Worm (Caenorhabditis elegans) whole organism, L2 larva: ENCODE measurements around the gene srd-32.

ENCODE experiments used
- ama-1 ChIP-seq: fragments of 150-350 bp; optimal IDR thresholded peaks from 2 replicates; lab custom pipeline; 2018; ENCODE audit warnings: inconsistent platforms
- ceh-16 ChIP-seq: fragments of 150-350 bp; optimal IDR thresholded peaks from 2 replicates; lab custom pipeline; 2014; ENCODE audit warnings: missing biosample characterization, missing genetic modification characterization
- dmd-4 ChIP-seq: sonication (generic microtip); optimal IDR thresholded peaks from 2 replicates; lab custom pipeline; 2017; ENCODE audit warnings: missing biosample characterization, missing genetic modification characterization
- fos-1 ChIP-seq: fragments of 150-350 bp; optimal IDR thresholded peaks from 2 replicates; lab custom pipeline; 2014; ENCODE audit warnings: missing biosample characterization, missing genetic modification characterization
- mdl-1 ChIP-seq, 2 experiments: fragments of 150-350 bp in 1 of 2; sonication (generic microtip) in 1 of 2; optimal IDR thresholded peaks; 2 replicates each; lab custom pipeline; 2017; ENCODE audit warnings: missing biosample characterization in 2 of 2, missing genetic modification characterization in 2 of 2
- nhr-11 ChIP-seq: fragments of 150-350 bp; optimal IDR thresholded peaks from 2 replicates; lab custom pipeline; 2014; ENCODE audit warnings: missing biosample characterization, missing genetic modification characterization
- nhr-23 ChIP-seq: fragments of 150-350 bp; optimal IDR thresholded peaks from 2 replicates; lab custom pipeline; 2014; ENCODE audit warnings: missing biosample characterization, missing genetic modification reagents, missing genetic modification characterization
- sem-4 ChIP-seq: fragments of 150-350 bp; optimal IDR thresholded peaks from 2 replicates; lab custom pipeline; 2014; ENCODE audit warnings: missing biosample characterization, missing genetic modification reagents, missing genetic modification characterization
- unc-39 ChIP-seq: fragments of 150-350 bp; optimal IDR thresholded peaks from 2 replicates; lab custom pipeline; 2014; ENCODE audit warnings: missing biosample characterization, missing genetic modification characterization
- zag-1 ChIP-seq: fragments of 150-350 bp; optimal IDR thresholded peaks from 2 replicates; lab custom pipeline; 2014; ENCODE audit warnings: missing biosample characterization, missing genetic modification characterization

DNA sequence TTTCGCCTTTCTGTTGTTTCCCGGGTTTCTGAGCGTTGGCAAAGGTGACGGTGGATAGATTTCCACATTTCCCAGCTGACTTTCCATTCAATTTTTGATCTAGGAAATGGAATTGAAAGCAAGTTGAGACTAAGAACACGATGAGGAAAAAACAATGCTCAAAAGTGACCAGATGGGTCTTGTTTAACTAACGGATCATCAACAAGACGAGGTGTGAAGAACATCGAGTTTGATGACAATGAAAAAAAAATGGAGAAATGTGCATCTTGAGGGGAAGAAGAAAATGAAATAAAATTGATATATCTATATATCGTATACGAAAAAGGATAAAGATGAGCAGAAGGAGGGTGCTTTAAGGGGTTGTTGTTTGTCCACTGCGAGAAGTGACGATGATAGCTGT, 12.1 kb downstream of the srd-32 start, which contains the start of gene T19H12.6:
- TF ChIP-seq mdl-1 (tag; optimal IDR thresholded peaks at IDR 0.05; lab: Kevin White, UChicago) (no peak), zag-1 (tag; lab: Kevin White, UChicago) (no peak), ceh-16 (tag; lab: Kevin White, UChicago) (no peak), nhr-11 (tag; lab: Kevin White, UChicago) (no peak), dmd-4 (no peak), fos-1 (tag; lab: Kevin White, UChicago) (no peak), unc-39 (tag; lab: Kevin White, UChicago) (no peak), nhr-23 (tag; lab: Kevin White, UChicago) (no peak), ama-1 (lab: Kevin White, UChicago) (no peak), sem-4 (tag; lab: Kevin White, UChicago) (no peak)
